Worm (Caenorhabditis elegans): ENCODE results near the gene cdc-25.4.

cdc-25.4 gene

DNA sequence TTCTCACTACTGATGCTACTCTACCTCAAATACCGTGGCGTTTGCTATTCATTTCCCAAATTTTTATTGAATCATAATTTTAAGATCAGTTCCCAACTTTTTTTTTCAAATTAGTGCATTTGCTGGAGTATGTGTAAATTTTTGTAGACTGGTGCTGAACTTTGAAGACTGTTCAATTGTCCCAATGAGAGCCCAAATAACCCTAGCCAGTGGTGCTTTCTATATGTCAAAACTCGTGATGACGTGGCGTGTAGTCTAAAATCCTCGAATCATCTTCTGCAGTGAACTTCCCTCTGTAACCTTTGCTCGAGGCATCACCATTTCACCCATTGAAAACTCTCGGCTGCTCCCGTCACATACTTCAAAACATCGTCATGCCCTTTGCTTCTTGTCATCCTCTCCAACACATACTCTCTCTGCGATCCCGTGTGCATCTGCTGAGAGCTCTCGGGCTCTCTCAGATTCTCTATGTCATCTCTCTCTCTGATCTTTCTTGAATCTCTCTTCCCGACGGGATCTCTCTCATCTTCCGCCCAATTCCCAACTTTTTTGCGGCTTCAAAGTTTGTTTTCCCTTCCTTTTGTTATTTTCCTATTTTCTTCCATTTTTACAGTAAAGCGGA, 15.3 kb upstream of the cdc-25.4 start (continued):
- TF ChIP-seq mxl-2 (GFP tag; conservative IDR thresholded peaks at IDR 0.05) (no peak), nhr-28 (tag; optimal IDR thresholded peaks at IDR 0.05) (no peak)

DNA sequence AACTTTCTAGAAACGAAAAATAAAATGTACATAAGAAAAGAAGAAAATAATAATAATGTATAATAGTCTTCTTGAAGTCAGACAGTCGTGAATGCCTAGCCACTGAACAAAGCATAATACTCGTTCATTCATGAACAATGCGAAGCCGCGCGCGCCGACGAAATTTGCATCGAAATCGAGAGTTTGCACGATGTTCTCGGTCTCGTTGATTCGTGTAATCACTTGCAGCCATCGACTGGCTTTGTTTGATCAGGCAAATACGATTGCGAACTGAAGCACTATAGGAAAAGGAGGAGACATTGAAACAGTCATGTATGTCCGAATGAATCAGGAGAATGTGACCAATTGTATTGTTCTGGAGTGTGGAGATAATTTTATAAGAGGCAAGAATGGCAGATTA, 14.5 kb upstream of the cdc-25.4 start:
- no peak for TF ChIP-seq ZK337.2 (GFP tag; IDR thresholded peaks at IDR 0.05)
- no peak for TF ChIP-seq dve-1 (tag; optimal IDR thresholded peaks at IDR 0.05; ENCODE audit: insufficient read depth)
- no peak for TF ChIP-seq T26A8.4 (GFP tag; IDR thresholded peaks at IDR 0.05)
- TF ChIP-seq daf-16 (GFP tag; optimal IDR thresholded peaks at IDR 0.05), result no peak
- TF ChIP-seq daf-16 (tag; optimal IDR thresholded peaks at IDR 0.05), result no peak
- no peak for TF ChIP-seq nhr-41 (GFP tag; IDR thresholded peaks at IDR 0.05)
- no peak for TF ChIP-seq vab-7 (GFP tag; IDR thresholded peaks at IDR 0.05)
- no peak for TF ChIP-seq pqm-1 (tag; optimal IDR thresholded peaks at IDR 0.05)
- TF ChIP-seq lin-29 (GFP tag; IDR thresholded peaks at IDR 0.05), result no peak
- TF ChIP-seq fkh-10 (GFP tag; optimal IDR thresholded peaks at IDR 0.05), result no peak
- TF ChIP-seq daf-8 (GFP tag; IDR thresholded peaks at IDR 0.05), result no peak
- TF ChIP-seq daf-12 (tag; optimal IDR thresholded peaks at IDR 0.05), result no peak
- TF ChIP-seq ceh-82 (tag; optimal IDR thresholded peaks at IDR 0.05), result no peak
- no peak for TF ChIP-seq D1046.2 (GFP tag; IDR thresholded peaks at IDR 0.05)
- no peak for TF ChIP-seq jun-1 (tag; optimal IDR thresholded peaks at IDR 0.05)
- TF ChIP-seq ceh-44 (GFP tag; IDR thresholded peaks at IDR 0.05), result no peak
- TF ChIP-seq hif-1 (tag; optimal IDR thresholded peaks at IDR 0.05), result no peak
- no peak for TF ChIP-seq Y48G9A.11 (GFP tag; IDR thresholded peaks at IDR 0.05)
- TF ChIP-seq zfp-3 (GFP tag; conservative IDR thresholded peaks at IDR 0.05), result no peak

DNA sequence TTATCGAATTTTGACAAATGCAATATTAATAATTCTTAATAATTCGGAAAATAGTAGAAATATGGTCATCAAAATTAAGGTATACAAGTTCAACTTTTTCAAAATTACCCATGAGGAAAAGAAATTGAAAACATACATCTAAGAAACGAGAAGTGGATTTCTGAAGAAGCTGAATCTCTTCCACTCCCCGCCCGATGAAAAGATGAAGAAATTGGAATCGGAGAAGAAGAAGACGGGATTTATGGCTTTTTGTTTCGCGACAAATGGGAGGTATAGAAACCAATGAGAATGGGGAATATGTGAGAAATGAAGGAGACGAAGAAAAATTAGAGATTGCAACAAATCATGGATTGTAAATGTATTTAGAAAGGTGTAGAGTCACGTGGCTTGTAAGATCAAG, 13.8 kb upstream of the cdc-25.4 start:
- peak; percentile 32 for TF ChIP-seq nhr-11 (tag; optimal IDR thresholded peaks at IDR 0.05)
- no peak for TF ChIP-seq daf-8 (GFP tag; IDR thresholded peaks at IDR 0.05)

DNA sequence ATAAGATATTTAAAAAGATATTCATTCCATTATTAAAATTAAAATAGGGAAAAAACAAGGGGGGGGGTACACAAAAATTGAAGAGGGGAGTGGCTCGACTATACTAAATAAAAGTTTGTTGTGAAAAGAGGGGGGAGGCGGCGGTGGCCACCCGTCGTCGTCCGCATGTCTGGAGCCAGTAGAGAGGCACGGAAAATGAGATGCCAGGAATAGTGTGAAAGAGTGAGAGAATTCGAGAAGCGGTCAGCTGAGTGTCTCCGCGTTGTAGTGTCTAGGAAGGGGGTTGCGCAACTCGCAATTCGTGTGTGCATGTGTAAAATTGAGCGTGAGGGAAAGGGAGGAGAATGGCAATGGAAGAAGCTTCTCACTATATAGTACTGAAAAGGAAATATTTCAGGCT, 13.0 kb upstream of the cdc-25.4 start:
- TF ChIP-seq mes-2 (tag; optimal IDR thresholded peaks at IDR 0.05; ENCODE audit: poor library complexity, severe bottlenecking) (peak; percentile 26), aha-1 (tag) (peak; percentile 38), daf-12 (tag; optimal IDR thresholded peaks at IDR 0.05) (no peak), lsy-2 (tag; optimal IDR thresholded peaks at IDR 0.05) (peak in 1 of 2 experiments; percentile 9), T20F7.1 (GFP tag; optimal IDR thresholded peaks at IDR 0.05) (no peak), hmg-1.1 (GFP tag; IDR thresholded peaks at IDR 0.05) (peak; percentile 71), hlh-11 (tag; optimal IDR thresholded peaks at IDR 0.05) (peak; percentile 59), nhr-11 (tag; optimal IDR thresholded peaks at IDR 0.05) (peak; percentile 61), nhr-111 (GFP tag; optimal IDR thresholded peaks at IDR 0.05) (no peak), dmd-8 (GFP tag; IDR thresholded peaks at IDR 0.05) (no peak), pqm-1 (tag; optimal IDR thresholded peaks at IDR 0.05) (no peak), lin-15B (tag; optimal IDR thresholded peaks at IDR 0.05) (no peak), rbr-2 (tag; optimal IDR thresholded peaks at IDR 0.05) (peak; percentile 22), dve-1 (tag; optimal IDR thresholded peaks at IDR 0.05; ENCODE audit: insufficient read depth) (no peak), hif-1 (tag; optimal IDR thresholded peaks at IDR 0.05) (peak in 1 of 2 experiments; percentile 1), mdl-1 (tag; optimal IDR thresholded peaks at IDR 0.05) (peak in 1 of 2 experiments; percentile 18), hlh-30 (tag; optimal IDR thresholded peaks at IDR 0.05; ENCODE audit: insufficient read depth) (peak; percentile 60)

DNA sequence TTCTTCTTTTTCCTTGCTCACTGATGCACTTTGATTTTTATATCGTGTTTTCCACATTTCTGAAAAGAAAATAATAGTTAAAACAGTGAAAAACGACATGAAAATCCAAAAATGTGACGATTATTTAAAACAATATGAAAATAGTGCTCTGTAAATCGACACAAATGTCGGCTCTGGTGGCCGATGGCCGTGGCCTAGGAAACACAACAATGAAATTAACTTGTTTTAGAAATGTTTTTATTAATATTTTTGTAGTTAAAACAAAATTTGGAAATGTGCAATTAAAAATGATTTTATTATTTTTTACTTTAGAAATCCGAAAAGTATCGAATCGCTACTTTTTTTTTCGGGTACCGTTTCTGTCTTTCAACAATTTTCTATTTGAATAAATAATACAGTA, 11.5 kb upstream of the cdc-25.4 start, which contains the start of gene arv-1:
Gene arv-1 (minus strand): TSS at position 65 of the 400 bp plus-strand sequence.
- TF ChIP-seq lin-13 (GFP tag; optimal IDR thresholded peaks at IDR 0.05), result no peak
- TF ChIP-seq mes-2 (tag; optimal IDR thresholded peaks at IDR 0.05; ENCODE audit: poor library complexity, severe bottlenecking), result peak; percentile 97
- TF ChIP-seq daf-19 (GFP tag; conservative IDR thresholded peaks at IDR 0.05), result 0 out of 2 replicates have a peak, but pooled peaks have one; percentile 29
- TF ChIP-seq D1046.2 (GFP tag; IDR thresholded peaks at IDR 0.05), result no peak
- no peak for TF ChIP-seq zip-11 (GFP tag; IDR thresholded peaks at IDR 0.05)
- TF ChIP-seq F49E8.2 (tag; optimal IDR thresholded peaks at IDR 0.05; ENCODE audit: borderline replicate concordance), result no peak
- no peak for TF ChIP-seq zag-1 (tag; optimal IDR thresholded peaks at IDR 0.05)
- peak in 1 of 2 experiments; percentile 68 for TF ChIP-seq hif-1 (tag; optimal IDR thresholded peaks at IDR 0.05)
- TF ChIP-seq ctbp-1 (GFP tag; IDR thresholded peaks at IDR 0.05), result no peak
- TF ChIP-seq duxl-1 (tag; optimal IDR thresholded peaks at IDR 0.05; ENCODE audit: poor library complexity), result no peak
- peak; percentile 43 for TF ChIP-seq nhr-6 (tag; optimal IDR thresholded peaks at IDR 0.05)
- TF ChIP-seq R02D3.7 (tag; optimal IDR thresholded peaks at IDR 0.05), result peak; percentile 19
- peak; percentile 28 for TF ChIP-seq hlh-30 (tag; optimal IDR thresholded peaks at IDR 0.05; ENCODE audit: insufficient read depth)
- TF ChIP-seq skn-1 (tag; optimal IDR thresholded peaks at IDR 0.05), result no peak
- no peak for TF ChIP-seq ceh-44 (GFP tag; IDR thresholded peaks at IDR 0.05)
- TF ChIP-seq lsy-2 (tag; optimal IDR thresholded peaks at IDR 0.05), result peak in 1 of 2 experiments; percentile 91

Data from whole organism, L4 larva.